Worm (Caenorhabditis elegans) whole organism, L4 larva: ENCODE measurements around the gene Y43H11AL.1.

Source experiments
- D1046.2 ChIP-seq: fragments of 200-800 bp; sonication (Bioruptor generic); IDR thresholded peaks from 2 replicates; pipeline ENCODE4 v1.3.6; 2022; ENCODE audit warnings: missing genetic modification characterization, missing compliant biosample characterization
- T20F7.1 ChIP-seq: fragments of 200-800 bp; sonication (Bioruptor generic); optimal IDR thresholded peaks from 2 replicates; lab custom pipeline; 2018; ENCODE audit warnings: mild to moderate bottlenecking, missing genetic modification characterization, missing compliant biosample characterization
- ZK337.2 ChIP-seq: fragments of 200-800 bp; sonication (Bioruptor generic); IDR thresholded peaks from 2 replicates; pipeline ENCODE4 v1.3.6; 2022; ENCODE audit warnings: missing genetic modification reagents, missing genetic modification characterization, missing compliant biosample characterization
- aha-1 ChIP-seq: fragments of 150-350 bp; peaks from one replicate; lab custom pipeline; 2014; ENCODE audit warnings: missing biosample characterization, missing genetic modification characterization
- arid-1 ChIP-seq: fragments of 200-800 bp; sonication (Bioruptor generic); conservative IDR thresholded peaks from 2 replicates; pipeline ENCODE4 v1.3.6; 2022; ENCODE audit warnings: missing genetic modification reagents, missing genetic modification characterization, missing compliant biosample characterization
- ceh-20 ChIP-seq: fragments of 200-800 bp; sonication (Bioruptor generic); IDR thresholded peaks from 2 replicates; pipeline ENCODE4 v1.3.6; 2022; ENCODE audit warnings: missing genetic modification reagents, missing genetic modification characterization, missing compliant biosample characterization
- ceh-82 ChIP-seq: sonication (generic microtip); optimal IDR thresholded peaks from 2 replicates; lab custom pipeline; 2017; ENCODE audit warnings: missing biosample characterization, missing genetic modification characterization
- ces-1 ChIP-seq: fragments of 150-350 bp; sonication (generic microtip); optimal IDR thresholded peaks from 4 replicates; lab custom pipeline; 2014; ENCODE audit warnings: missing biosample characterization, missing genetic modification reagents, missing genetic modification characterization
- daf-12 ChIP-seq: fragments of 150-350 bp; optimal IDR thresholded peaks from 2 replicates; lab custom pipeline; 2014; ENCODE audit warnings: missing biosample characterization, missing genetic modification reagents, missing genetic modification characterization
- dmd-6 ChIP-seq: fragments of 200-800 bp; sonication (Bioruptor generic); IDR thresholded peaks from 2 replicates; pipeline ENCODE4 v1.3.6; 2022; ENCODE audit warnings: missing genetic modification reagents, missing genetic modification characterization, missing compliant biosample characterization
- hlh-30 ChIP-seq: sonication (generic microtip); optimal IDR thresholded peaks from 2 replicates; lab custom pipeline; 2017; ENCODE audit warnings: antibody characterized with exemption, mild to moderate bottlenecking, missing genetic modification characterization, missing compliant biosample characterization; ENCODE audit not compliant: insufficient read depth
- jun-1 ChIP-seq: fragments of 150-350 bp; optimal IDR thresholded peaks from 2 replicates; lab custom pipeline; 2014; ENCODE audit warnings: missing biosample characterization, missing genetic modification reagents, missing genetic modification characterization
- lin-13 ChIP-seq: fragments of 150-350 bp; optimal IDR thresholded peaks from 2 replicates; lab custom pipeline; 2014; ENCODE audit warnings: missing biosample characterization, missing genetic modification reagents, missing genetic modification characterization
- lin-15B ChIP-seq: fragments of 150-350 bp; sonication (generic microtip); optimal IDR thresholded peaks from 3 replicates; lab custom pipeline; 2014; ENCODE audit warnings: missing biosample characterization, missing genetic modification characterization
- lin-29 ChIP-seq: fragments of 200-800 bp; sonication (Bioruptor generic); IDR thresholded peaks from 2 replicates; pipeline ENCODE4 v1.3.6; 2022; ENCODE audit warnings: missing genetic modification reagents, missing genetic modification characterization, missing compliant biosample characterization
- nhr-10 ChIP-seq: fragments of 150-350 bp; optimal IDR thresholded peaks from 2 replicates; lab custom pipeline; 2014; ENCODE audit warnings: missing biosample characterization, missing genetic modification characterization
- nhr-11 ChIP-seq: fragments of 150-350 bp; optimal IDR thresholded peaks from 2 replicates; lab custom pipeline; 2014; ENCODE audit warnings: missing biosample characterization, missing genetic modification characterization
- nhr-42 ChIP-seq: fragments of 200-800 bp; sonication (Bioruptor generic); IDR thresholded peaks from 2 replicates; pipeline ENCODE4 v1.3.6; 2022; ENCODE audit warnings: missing genetic modification characterization, missing compliant biosample characterization
- pqm-1 ChIP-seq: sonication (generic microtip); optimal IDR thresholded peaks from 2 replicates; lab custom pipeline; 2017; ENCODE audit warnings: missing biosample characterization, missing genetic modification characterization
- rbr-2 ChIP-seq: sonication (generic microtip); optimal IDR thresholded peaks from 2 replicates; lab custom pipeline; 2016; ENCODE audit warnings: missing genotype, missing genetic modification characterization, missing compliant biosample characterization
- saeg-2 ChIP-seq: fragments of 200-800 bp; sonication (Bioruptor generic); IDR thresholded peaks from 2 replicates; pipeline ENCODE4 v1.3.6; 2022; ENCODE audit warnings: missing genetic modification reagents, missing genetic modification characterization, missing compliant biosample characterization
- sdz-12 ChIP-seq: fragments of 200-800 bp; sonication (Bioruptor generic); optimal IDR thresholded peaks from 2 replicates; lab custom pipeline; 2018; ENCODE audit warnings: mild to moderate bottlenecking, missing genetic modification characterization, missing compliant biosample characterization
- set-16 ChIP-seq: fragments of 200-800 bp; sonication (Bioruptor generic); IDR thresholded peaks from 2 replicates; pipeline ENCODE4 v1.3.6; 2022; ENCODE audit warnings: missing genetic modification reagents, missing genetic modification characterization, missing compliant biosample characterization
- snpc-1.2 ChIP-seq: fragments of 200-800 bp; sonication (Bioruptor generic); IDR thresholded peaks from 2 replicates; pipeline ENCODE4 v1.3.6; 2022; ENCODE audit warnings: missing genetic modification reagents, missing genetic modification characterization, missing compliant biosample characterization
- snpc-4 ChIP-seq: fragments of 150-350 bp; optimal IDR thresholded peaks from 2 replicates; lab custom pipeline; 2014; ENCODE audit warnings: missing biosample characterization, missing genetic modification characterization
- tra-1 ChIP-seq: fragments of 200-800 bp; sonication (Bioruptor generic); IDR thresholded peaks from 2 replicates; pipeline ENCODE4 v1.3.6; 2022; ENCODE audit warnings: missing genetic modification reagents, missing genetic modification characterization, missing compliant biosample characterization
- unc-39 ChIP-seq: sonication (generic microtip); optimal IDR thresholded peaks from 2 replicates; lab custom pipeline; 2017; ENCODE audit warnings: missing biosample characterization, missing genetic modification characterization
- vab-7 ChIP-seq: fragments of 200-800 bp; sonication (Bioruptor generic); IDR thresholded peaks from 2 replicates; pipeline ENCODE4 v1.3.6; 2022; ENCODE audit warnings: missing genetic modification reagents, missing genetic modification characterization, missing compliant biosample characterization
- zfp-2 ChIP-seq: sonication (generic microtip); optimal IDR thresholded peaks from 2 replicates; lab custom pipeline; 2016; ENCODE audit warnings: mild to moderate bottlenecking, missing genetic modification characterization, missing compliant biosample characterization
- zip-2 ChIP-seq: fragments of 150-350 bp; optimal IDR thresholded peaks from 2 replicates; lab custom pipeline; 2014; ENCODE audit warnings: missing biosample characterization, missing genetic modification characterization
- ztf-11 ChIP-seq: fragments of 150-350 bp; optimal IDR thresholded peaks from 2 replicates; lab custom pipeline; 2014; ENCODE audit warnings: missing biosample characterization, missing genetic modification characterization
- ztf-7 ChIP-seq: fragments of 150-350 bp; optimal IDR thresholded peaks from 2 replicates; lab custom pipeline; 2014; ENCODE audit warnings: missing biosample characterization, missing genetic modification characterization

Y43H11AL.1 gene

DNA sequence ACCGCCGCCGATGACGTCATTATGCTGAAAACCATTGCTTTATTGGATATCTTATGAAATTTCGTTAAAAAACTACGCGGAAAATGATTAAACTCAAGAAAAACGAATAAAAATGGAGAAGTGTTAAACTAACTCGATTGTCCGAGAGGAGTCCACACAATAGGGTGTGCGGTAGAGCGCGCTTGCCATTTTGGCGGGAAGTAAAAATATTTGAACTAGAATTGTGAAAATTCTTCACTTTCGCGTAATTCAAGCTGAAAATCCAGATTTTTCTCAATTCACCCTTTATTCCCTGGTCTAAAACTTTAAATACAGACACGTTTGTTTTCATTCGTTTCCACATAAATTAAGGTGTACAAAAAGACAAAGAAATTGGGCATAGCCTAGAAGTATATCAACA lies 15.9 kb downstream of the Y43H11AL.1 start, which contains the start of gene F48A11.4 (continued):
- TF ChIP-seq lin-15B (tag; lab: Kevin White, UChicago) (peak; percentile 64), ceh-82 (tag; lab: Kevin White, UChicago) (no peak), sdz-12 (GFP tag; lab: Kevin White, UChicago) (peak; percentile 47), vab-7 (peak; percentile 72), hlh-30 (tag; lab: Kevin White, UChicago) (peak; percentile 92)

DNA sequence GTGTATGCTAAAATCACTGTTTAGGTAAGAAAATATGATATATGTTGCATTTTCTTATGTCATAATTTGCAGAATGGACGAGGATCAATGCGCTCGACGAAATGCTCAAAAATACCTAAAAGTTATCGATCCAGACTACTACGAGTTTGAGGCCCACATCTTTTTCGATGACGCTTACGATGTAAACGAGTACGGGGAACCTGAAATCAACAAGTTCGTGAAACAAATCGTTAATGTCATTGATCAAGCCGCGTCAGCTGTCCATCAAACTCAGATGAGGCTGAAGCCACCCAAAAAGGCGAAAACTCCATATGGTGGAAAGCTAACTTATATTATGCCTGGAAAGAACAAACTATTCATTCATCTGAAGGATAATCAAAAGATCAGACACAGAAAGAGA lies 24.4 kb downstream of the Y43H11AL.1 start:
- TF ChIP-seq daf-12 (tag; lab: Kevin White, UChicago) (no peak), ceh-20 (GFP tag; lab: Robert Waterston, UW) (no peak), zfp-2 (tag; lab: Kevin White, UChicago) (no peak), aha-1 (tag; lab: Kevin White, UChicago) (peak; percentile 92)

DNA sequence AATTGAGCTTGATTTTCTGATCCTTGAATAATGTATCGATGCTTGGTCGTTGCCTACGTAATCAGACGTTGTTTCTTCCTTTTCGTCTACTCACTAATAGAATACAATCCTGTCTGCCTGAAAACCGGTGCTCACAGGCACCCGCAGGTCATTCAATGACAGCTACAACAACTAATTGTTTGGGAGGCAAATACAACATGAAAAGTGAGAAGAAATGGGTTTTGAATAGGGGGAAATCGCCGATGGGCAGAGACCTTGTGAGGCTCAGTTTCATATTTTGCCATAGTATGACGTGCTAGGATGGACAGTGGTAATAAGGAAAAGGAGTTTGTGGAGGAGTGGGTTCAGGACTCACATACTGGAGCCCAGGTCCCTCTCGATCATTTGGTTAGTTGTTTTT lies 35.9 kb downstream of the Y43H11AL.1 start, which contains the start of gene chs-2:
Gene chs-2, plus strand, starts transcription at position 301 of the 400 bp plus-strand sequence.
- TF ChIP-seq pqm-1 (tag; lab: Kevin White, UChicago) = no peak
- no peak for TF ChIP-seq jun-1 (tag; lab: Kevin White, UChicago)
- TF ChIP-seq D1046.2 (GFP tag; lab: Robert Waterston, UW) = no peak
- TF ChIP-seq ZK337.2 = no peak
- no peak for TF ChIP-seq ceh-20 (GFP tag; lab: Robert Waterston, UW)
- no peak for TF ChIP-seq nhr-11 (tag; lab: Kevin White, UChicago)
- no peak for TF ChIP-seq saeg-2
- no peak for TF ChIP-seq nhr-42
- no peak for TF ChIP-seq dmd-6 (GFP tag; lab: Robert Waterston, UW)
- TF ChIP-seq T20F7.1 (GFP tag; lab: Kevin White, UChicago) = no peak
- no peak for TF ChIP-seq ztf-11
- no peak for TF ChIP-seq lin-13 (GFP tag; lab: Kevin White, UChicago)
- TF ChIP-seq arid-1 (GFP tag; lab: Robert Waterston, UW) = no peak
- no peak for TF ChIP-seq vab-7
- TF ChIP-seq ces-1 = no peak
- TF ChIP-seq nhr-10 = no peak
- no peak for TF ChIP-seq zfp-2 (tag; lab: Kevin White, UChicago)
- TF ChIP-seq unc-39 = no peak

DNA sequence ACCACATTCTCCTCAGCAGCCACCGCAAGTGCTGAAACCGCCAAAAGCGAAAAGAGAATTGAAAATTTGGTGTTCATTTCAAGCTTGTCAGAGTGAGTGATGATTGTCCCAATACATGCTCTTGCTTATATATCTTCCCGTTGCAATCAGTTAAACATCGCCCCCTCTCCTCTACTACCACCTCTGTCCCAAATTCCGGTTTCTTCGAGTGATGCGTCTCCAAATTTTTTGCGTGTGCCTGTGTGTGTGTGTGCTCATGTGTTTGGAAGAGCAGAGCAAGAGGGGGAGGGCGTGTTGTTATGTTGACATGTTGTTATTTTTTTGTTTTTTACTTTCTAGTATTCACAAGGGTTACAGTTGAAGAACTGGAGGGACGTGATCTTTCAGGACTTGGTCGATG lies 38.1 kb downstream of the Y43H11AL.1 start, which contains the start of gene abu-11:
Gene abu-11, minus strand, starts transcription at position 101 of the 400 bp plus-strand sequence.
- no peak for TF ChIP-seq zip-2
- TF ChIP-seq rbr-2 (tag; lab: Kevin White, UChicago) = no peak
- TF ChIP-seq lin-29 = no peak

DNA sequence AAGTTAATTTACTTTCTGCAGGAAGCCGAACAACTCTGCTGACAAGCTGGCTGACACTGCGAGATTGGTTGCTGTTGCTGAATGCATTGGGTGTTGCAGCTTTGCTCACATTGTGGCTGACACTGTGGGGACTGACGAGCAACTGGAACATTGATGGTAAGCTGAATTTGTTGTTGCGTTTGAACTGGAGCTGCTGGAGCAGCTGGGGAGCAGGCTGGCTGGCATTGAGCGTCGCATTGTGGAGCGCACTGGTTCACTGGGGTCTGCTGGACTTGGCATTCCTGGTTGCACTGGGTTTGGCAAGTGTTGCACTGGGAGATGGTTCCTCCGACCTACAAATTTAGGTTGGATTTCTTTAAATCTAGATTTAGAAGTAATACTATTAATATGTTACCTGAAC lies 40.0 kb downstream of the Y43H11AL.1 start:
- TF ChIP-seq snpc-4 (tag; lab: Kevin White, UChicago) = no peak
- TF ChIP-seq snpc-1.2 = no peak
- TF ChIP-seq tra-1 (GFP tag; lab: Robert Waterston, UW) = no peak
- peak; percentile 52; the same call in 1 of the 2 replicates for TF ChIP-seq set-16 (GFP tag; lab: Robert Waterston, UW)
- peak; percentile 13 for TF ChIP-seq aha-1 (tag; lab: Kevin White, UChicago)
- TF ChIP-seq arid-1 (GFP tag; lab: Robert Waterston, UW) = no peak

DNA sequence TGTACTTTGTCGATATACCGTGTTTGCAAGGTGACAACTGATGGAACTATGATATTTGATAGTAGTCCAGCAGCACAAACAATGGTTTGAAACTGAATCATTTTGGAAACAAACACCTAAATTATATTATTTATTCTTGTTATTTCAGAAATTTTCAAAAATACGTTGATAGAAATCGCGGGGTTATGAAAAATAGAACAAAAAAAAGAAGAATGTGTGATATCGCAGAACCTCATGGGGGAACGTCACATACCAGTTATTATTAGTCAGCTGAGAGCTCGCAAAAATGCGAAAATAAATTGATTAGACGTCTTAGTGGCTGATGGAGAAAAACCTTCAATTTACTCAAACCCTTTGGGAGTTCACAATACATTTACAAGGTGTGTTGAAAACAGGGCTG lies 43.6 kb downstream of the Y43H11AL.1 start, which contains the start of gene T01D1.5:
Gene T01D1.5, minus strand, starts transcription at position 101 of the 400 bp plus-strand sequence.
- TF ChIP-seq ztf-7 = no peak
- TF ChIP-seq set-16 (GFP tag; lab: Robert Waterston, UW) = no peak
- peak; percentile 38 for TF ChIP-seq aha-1 (tag; lab: Kevin White, UChicago)
- TF ChIP-seq saeg-2 = no peak
- no peak for TF ChIP-seq unc-39
